Worm (Caenorhabditis elegans): ENCODE results near the gene dop-1.
A peak's percentile ranks its signal among the peaks of the same experiment; 100 is the strongest.

Gene dop-1

ce11 chrX:4439616-4440015 lies 21.0 kb upstream of the dop-1 start:
- TF ChIP-seq pha-4 (GFP tag; IDR thresholded peaks at IDR 0.05) (no peak), pha-4 (tag; optimal IDR thresholded peaks at IDR 0.05) (peak; percentile 61), daf-16 (GFP tag; optimal IDR thresholded peaks at IDR 0.05) (no peak), daf-16 (tag; optimal IDR thresholded peaks at IDR 0.05) (peak; percentile 80), dmd-9 (GFP tag; IDR thresholded peaks at IDR 0.05) (no peak)

- TF ChIP-seq aly-2 (tag; optimal IDR thresholded peaks at IDR 0.05) (no peak), daf-16 (GFP tag; optimal IDR thresholded peaks at IDR 0.05) (no peak), daf-16 (tag; optimal IDR thresholded peaks at IDR 0.05) (peak; percentile 28), nhr-111 (GFP tag; optimal IDR thresholded peaks at IDR 0.05) (no peak), lin-29 (GFP tag; IDR thresholded peaks at IDR 0.05) (no peak), nhr-28 (tag; optimal IDR thresholded peaks at IDR 0.05) (peak; percentile 99), ztf-7 (tag; optimal IDR thresholded peaks at IDR 0.05) (no peak), aha-1 (tag) (peak; percentile 50), mxl-2 (GFP tag; conservative IDR thresholded peaks at IDR 0.05) (no peak), hlh-11 (tag; optimal IDR thresholded peaks at IDR 0.05) (peak; percentile 24), lin-39 (tag; optimal IDR thresholded peaks at IDR 0.05) (no peak), hlh-30 (tag; optimal IDR thresholded peaks at IDR 0.05; ENCODE audit: insufficient read depth) (peak; percentile 2)
Measured at ce11 chrX:4438823-4439222, 20.2 kb upstream of the dop-1 start.

ce11 chrX:4437555-4437954 lies 18.9 kb upstream of the dop-1 start, which contains the start of gene cest-26:
TSS of gene cest-26 (minus strand) at chrX:4437655.
- TF ChIP-seq daf-12 (tag; optimal IDR thresholded peaks at IDR 0.05) (no peak), nhr-10 (tag; optimal IDR thresholded peaks at IDR 0.05) (no peak), ceh-82 (tag; optimal IDR thresholded peaks at IDR 0.05) (no peak), pqm-1 (tag; optimal IDR thresholded peaks at IDR 0.05) (peak; percentile 31), daf-16 (GFP tag; optimal IDR thresholded peaks at IDR 0.05) (no peak), daf-16 (tag; optimal IDR thresholded peaks at IDR 0.05) (peak; percentile 41), dmd-6 (GFP tag; IDR thresholded peaks at IDR 0.05) (no peak), dmd-8 (GFP tag; IDR thresholded peaks at IDR 0.05) (no peak), nhr-28 (tag; optimal IDR thresholded peaks at IDR 0.05) (peak; percentile 15), mxl-3 (GFP tag; optimal IDR thresholded peaks at IDR 0.05) (no peak), ama-1 (optimal IDR thresholded peaks at IDR 0.05) (no peak)

- TF ChIP-seq madf-5 (GFP tag; IDR thresholded peaks at IDR 0.05): 0 out of 4 replicates have a peak, but pooled peaks of 1 of the 2 experiments have one; percentile 55
- TF ChIP-seq unc-62 (GFP tag; optimal IDR thresholded peaks at IDR 0.05 in 1 of 2): peak in 1 of 2 experiments; percentile 80
- no peak for TF ChIP-seq unc-62 (tag; optimal IDR thresholded peaks at IDR 0.05)
- TF ChIP-seq lir-3 (tag; optimal IDR thresholded peaks at IDR 0.05): no peak
Measured at ce11 chrX:4435396-4435795, 16.7 kb upstream of the dop-1 start.

- no peak for TF ChIP-seq pqm-1 (tag; optimal IDR thresholded peaks at IDR 0.05)
- TF ChIP-seq daf-16 (GFP tag; optimal IDR thresholded peaks at IDR 0.05): no peak
- no peak for TF ChIP-seq daf-16 (tag; optimal IDR thresholded peaks at IDR 0.05)
- TF ChIP-seq pha-4 (GFP tag; IDR thresholded peaks at IDR 0.05): no peak
- no peak for TF ChIP-seq pha-4 (tag; optimal IDR thresholded peaks at IDR 0.05)
- TF ChIP-seq attf-4 (tag; optimal IDR thresholded peaks at IDR 0.05): no peak
- no peak for TF ChIP-seq ceh-32 (tag; optimal IDR thresholded peaks at IDR 0.05; ENCODE audit: poor library complexity)
- no peak for TF ChIP-seq ceh-44 (GFP tag; IDR thresholded peaks at IDR 0.05)
- peak in 1 of 2 experiments; percentile 84 for TF ChIP-seq unc-62 (GFP tag; optimal IDR thresholded peaks at IDR 0.05 in 1 of 2)
- no peak for TF ChIP-seq unc-62 (tag; optimal IDR thresholded peaks at IDR 0.05)
- TF ChIP-seq fkh-10 (GFP tag; optimal IDR thresholded peaks at IDR 0.05): peak; percentile 28
- peak in 1 of 2 experiments; percentile 3 for TF ChIP-seq lsy-2 (tag; optimal IDR thresholded peaks at IDR 0.05)
- TF ChIP-seq sdz-12 (GFP tag; optimal IDR thresholded peaks at IDR 0.05): no peak
- TF ChIP-seq ztf-11 (tag; optimal IDR thresholded peaks at IDR 0.05): no peak
- TF ChIP-seq Y75B8A.6 (GFP tag; IDR thresholded peaks at IDR 0.05): no peak
- no peak for TF ChIP-seq spr-1 (tag; optimal IDR thresholded peaks at IDR 0.05)
- TF ChIP-seq lin-1 (GFP tag; IDR thresholded peaks at IDR 0.05): no peak
- no peak for TF ChIP-seq zfp-3 (GFP tag; conservative IDR thresholded peaks at IDR 0.05)
- no peak for TF ChIP-seq dmd-8 (GFP tag; IDR thresholded peaks at IDR 0.05)
Measured at ce11 chrX:4434577-4434976, 15.9 kb upstream of the dop-1 start.

Measured in whole organism, L4 larva.